Worm (Caenorhabditis elegans) whole organism, young adult: ENCODE data around the gene nduv-3.

Experiments used
- ama-1 ChIP-seq, 3 experiments: fragments of 150-350 bp in 1 of 3; sonication (generic microtip) in 2 of 3; optimal IDR thresholded peaks; 2 replicates each; lab custom pipeline; 2014 to 2018; ENCODE audit warnings: missing biosample characterization in 2 of 3, missing genetic modification characterization in 2 of 3, missing genetic modification reagents in 2 of 3
- egl-18 ChIP-seq: fragments of 200-800 bp; sonication (Bioruptor generic); IDR thresholded peaks from 2 replicates; pipeline ENCODE4 v1.3.6; 2022; ENCODE audit warnings: missing genetic modification reagents, missing genetic modification characterization, missing compliant biosample characterization
- ets-4 ChIP-seq: fragments of 200-800 bp; sonication (Bioruptor generic); optimal IDR thresholded peaks from 2 replicates; lab custom pipeline; 2018; ENCODE audit warnings: mild to moderate bottlenecking, missing genetic modification characterization, missing compliant biosample characterization
- zim-3 ChIP-seq: sonication (generic microtip); optimal IDR thresholded peaks from 2 replicates; lab custom pipeline; 2017; ENCODE audit warnings: mild to moderate bottlenecking, missing genetic modification characterization, moderate library complexity, missing compliant biosample characterization
- ztf-18 ChIP-seq: sonication (generic microtip); optimal IDR thresholded peaks from 2 replicates; lab custom pipeline; 2016; ENCODE audit warnings: missing genotype, mild to moderate bottlenecking, missing genetic modification characterization, missing compliant biosample characterization
- ztf-22 ChIP-seq: fragments of 200-800 bp; sonication (Bioruptor generic); optimal IDR thresholded peaks from 2 replicates; lab custom pipeline; 2018; ENCODE audit warnings: mild to moderate bottlenecking, missing genetic modification characterization, moderate library complexity, missing compliant biosample characterization

- TF ChIP-seq egl-18 (GFP tag; lab: Robert Waterston, UW), result no peak
- no peak for TF ChIP-seq zim-3
- TF ChIP-seq ama-1 (optimal IDR thresholded peaks at IDR 0.05; lab: Kevin White, UChicago), result no peak
- no peak for TF ChIP-seq ama-1 (GFP tag; optimal IDR thresholded peaks at IDR 0.05; lab: Kevin White, UChicago)
- no peak for TF ChIP-seq ztf-18
- no peak for TF ChIP-seq ztf-22 (GFP tag; lab: Kevin White, UChicago)
- no peak for TF ChIP-seq ets-4
Measured at ce11 chrIV:2606572-2606971, 34.5 kb upstream of the nduv-3 start.
